Worm (Caenorhabditis elegans): ENCODE results near the gene F20B6.9.
A peak's percentile ranks its signal among the peaks of the same experiment; 100 is the strongest.

The F20B6.9 gene

DNA sequence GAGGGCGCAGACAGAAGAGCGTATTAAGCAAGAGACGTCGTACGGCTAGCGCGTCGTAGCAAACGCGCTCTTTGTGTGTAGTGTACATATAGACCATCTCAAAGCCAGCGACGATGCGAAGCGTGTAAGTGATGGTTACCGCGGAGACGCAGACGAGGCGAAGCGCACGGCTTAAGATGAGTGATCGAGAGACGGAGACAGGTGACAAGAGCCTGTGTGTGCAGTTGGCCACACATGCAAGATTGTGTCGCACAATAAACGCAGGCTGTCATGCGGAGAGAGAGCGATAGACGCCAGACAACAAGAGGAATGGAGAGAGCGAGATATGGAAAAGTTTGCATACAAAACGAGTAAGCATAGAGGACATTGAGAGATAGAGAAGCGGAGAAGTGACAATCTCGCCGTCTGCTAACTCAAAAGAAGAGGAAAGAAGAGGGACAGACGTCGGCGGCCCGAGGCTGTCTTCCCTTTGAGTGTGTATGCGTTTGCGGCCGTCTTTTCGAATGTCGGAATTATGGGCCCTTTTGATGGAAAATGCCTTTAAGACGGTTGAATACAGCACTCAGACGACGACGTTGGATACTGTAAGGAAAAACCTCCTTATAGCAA is 15.6 kb upstream of the F20B6.9 start (continued):
- TF ChIP-seq C34F6.9 (tag; optimal IDR thresholded peaks at IDR 0.05) (peak; percentile 62), F13H6.1 (tag; optimal IDR thresholded peaks at IDR 0.05) (peak; percentile 97), nhr-11 (tag; optimal IDR thresholded peaks at IDR 0.05) (no peak)

DNA sequence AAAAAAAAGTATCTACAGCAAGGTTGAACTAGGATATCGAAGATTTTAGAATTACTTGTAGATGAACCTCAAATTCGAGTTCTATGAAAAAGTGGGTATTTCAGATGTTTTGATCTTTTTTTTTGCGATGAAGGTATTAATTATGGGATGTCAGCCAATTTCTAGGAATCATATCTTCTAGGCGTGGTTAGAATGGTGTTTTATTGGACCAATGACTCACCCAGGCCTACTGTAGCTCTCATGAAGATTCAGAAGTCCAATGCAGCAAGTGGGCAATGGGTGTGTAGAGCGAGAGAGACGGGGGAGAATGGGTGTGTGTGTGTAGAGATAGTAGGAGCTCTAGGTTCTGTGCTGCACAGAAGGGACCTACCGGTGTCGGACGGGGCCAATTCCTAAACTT is 14.9 kb upstream of the F20B6.9 start:
- TF ChIP-seq lsy-2 (tag; optimal IDR thresholded peaks at IDR 0.05) (peak in 1 of 2 experiments; percentile 68), fos-1 (tag; optimal IDR thresholded peaks at IDR 0.05) (peak; percentile 74), C34F6.9 (tag; optimal IDR thresholded peaks at IDR 0.05) (peak; percentile 14), nhr-129 (tag; optimal IDR thresholded peaks at IDR 0.05) (no peak)

- TF ChIP-seq lsy-2 (tag; optimal IDR thresholded peaks at IDR 0.05) (peak in 1 of 2 experiments; percentile 5), mdl-1 (tag; optimal IDR thresholded peaks at IDR 0.05) (no peak), C34F6.9 (tag; optimal IDR thresholded peaks at IDR 0.05) (peak; percentile 10), zag-1 (tag; optimal IDR thresholded peaks at IDR 0.05) (no peak), nhr-129 (tag; optimal IDR thresholded peaks at IDR 0.05) (peak; percentile 48), crh-2 (tag; optimal IDR thresholded peaks at IDR 0.05) (peak; percentile 5)
These were observed 12.2 kb upstream of the F20B6.9 start for ce11 chrX:4219487-4219886.

DNA sequence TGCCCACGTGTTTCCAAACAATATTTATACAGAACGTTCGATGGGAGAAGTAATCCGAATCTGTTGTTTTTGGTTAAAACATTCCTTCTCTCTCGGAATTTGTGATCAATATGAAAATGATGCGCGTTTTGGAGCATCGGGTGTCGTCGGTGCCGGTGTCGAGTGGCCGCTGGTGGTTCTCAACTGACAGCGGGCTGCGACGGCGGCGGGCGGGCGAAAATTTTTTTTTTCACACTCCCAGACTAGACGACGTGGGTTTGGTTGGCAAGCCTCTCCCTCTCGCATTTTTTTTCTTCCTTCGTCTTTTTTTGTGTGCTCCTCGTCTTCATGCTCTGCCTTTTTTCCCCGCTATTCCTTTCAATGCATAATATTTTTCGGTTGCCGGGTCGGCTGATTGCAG is 10.9 kb upstream of the F20B6.9 start, which contains the start of gene W01H2.2:
Gene W01H2.2 (minus strand): TSS at position 285 of the 400 bp plus-strand sequence.
- TF ChIP-seq crh-2 (tag; optimal IDR thresholded peaks at IDR 0.05) (peak; percentile 7), R02D3.7 (tag; optimal IDR thresholded peaks at IDR 0.05) (no peak), nhr-6 (tag; optimal IDR thresholded peaks at IDR 0.05) (no peak), unc-55 (GFP tag; optimal IDR thresholded peaks at IDR 0.05) (peak; percentile 8), blmp-1 (tag; optimal IDR thresholded peaks at IDR 0.05; ENCODE audit: insufficient read depth) (no peak), lin-39 (tag; optimal IDR thresholded peaks at IDR 0.05) (no peak), lin-13 (GFP tag; optimal IDR thresholded peaks at IDR 0.05) (no peak), Y55F3AM.14 (GFP tag; optimal IDR thresholded peaks at IDR 0.05) (no peak), unc-39 (tag; optimal IDR thresholded peaks at IDR 0.05) (no peak), nhr-21 (tag; optimal IDR thresholded peaks at IDR 0.05) (no peak), unc-62 (GFP tag; optimal IDR thresholded peaks at IDR 0.05) (no peak)

DNA sequence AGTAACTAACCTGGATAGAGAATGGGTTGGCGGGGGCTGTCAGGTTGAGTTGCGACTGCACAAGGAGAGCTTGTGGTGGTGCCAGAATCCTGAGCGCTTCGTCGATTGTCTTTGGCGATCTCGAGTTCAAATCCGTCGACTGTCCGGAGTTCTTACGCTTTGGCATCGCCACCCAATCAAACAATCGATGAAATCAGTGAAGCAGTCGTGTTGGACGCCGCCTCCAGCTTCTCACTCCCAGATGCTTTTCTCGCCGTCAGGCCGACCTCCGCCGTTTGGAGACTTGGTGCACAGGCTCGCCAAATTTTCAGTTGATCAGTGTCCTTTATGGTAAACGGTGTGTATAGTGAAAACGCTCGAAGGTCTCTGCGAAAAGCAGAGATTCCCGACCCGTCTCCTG is 9.6 kb upstream of the F20B6.9 start, which contains the start of the genes F20B6.10 and hpk-1:
Gene F20B6.10 (minus strand): TSS at position 303 of the 400 bp plus-strand sequence.
Gene hpk-1 (minus strand): TSS at position 397 of the 400 bp plus-strand sequence.
- no peak for TF ChIP-seq egl-27 (tag; optimal IDR thresholded peaks at IDR 0.05)
- no peak for TF ChIP-seq R02D3.7 (tag; optimal IDR thresholded peaks at IDR 0.05)
- TF ChIP-seq elt-3 (tag; optimal IDR thresholded peaks at IDR 0.05): no peak
- TF ChIP-seq unc-55 (GFP tag; optimal IDR thresholded peaks at IDR 0.05): no peak
- TF ChIP-seq nhr-11 (tag; optimal IDR thresholded peaks at IDR 0.05): no peak

ce11 chrX:4215500-4216107 is 8.3 kb upstream of the F20B6.9 start:
- TF ChIP-seq blmp-1 (tag; optimal IDR thresholded peaks at IDR 0.05; ENCODE audit: insufficient read depth) (no peak), gmeb-1 (tag; optimal IDR thresholded peaks at IDR 0.05) (peak; percentile 23), Y55F3AM.14 (GFP tag; optimal IDR thresholded peaks at IDR 0.05) (no peak), fos-1 (tag; optimal IDR thresholded peaks at IDR 0.05) (peak; percentile 37), ZK546.5 (tag; optimal IDR thresholded peaks at IDR 0.05) (no peak), sma-9 (GFP tag; optimal IDR thresholded peaks at IDR 0.05) (peak; percentile 13), sma-9 (tag; optimal IDR thresholded peaks at IDR 0.05) (no peak), nhr-6 (tag; optimal IDR thresholded peaks at IDR 0.05) (no peak)

ce11 chrX:4214643-4215042 is 7.4 kb upstream of the F20B6.9 start:
- peak; percentile 36 for TF ChIP-seq C34F6.9 (tag; optimal IDR thresholded peaks at IDR 0.05)
- TF ChIP-seq Y55F3AM.14 (GFP tag; optimal IDR thresholded peaks at IDR 0.05): no peak
- TF ChIP-seq unc-55 (GFP tag; optimal IDR thresholded peaks at IDR 0.05): peak; percentile 51
- TF ChIP-seq sma-9 (GFP tag; optimal IDR thresholded peaks at IDR 0.05): peak; percentile 44
- no peak for TF ChIP-seq sma-9 (tag; optimal IDR thresholded peaks at IDR 0.05)
- TF ChIP-seq lsy-2 (tag; optimal IDR thresholded peaks at IDR 0.05): peak in 1 of 2 experiments; percentile 4
- TF ChIP-seq F13H6.1 (tag; optimal IDR thresholded peaks at IDR 0.05): peak; percentile 21
